Worm (Caenorhabditis elegans): ENCODE data around the gene polg-1.
A peak's percentile ranks its signal among the peaks of the same experiment; 100 is the strongest.

polg-1 gene

ce11 chrII:12222524-12222923 is 22.8 kb upstream of the polg-1 start (continued):
- TF ChIP-seq ceh-2 (tag; optimal IDR thresholded peaks at IDR 0.05) (peak; percentile 54), ceh-19 (GFP tag; optimal IDR thresholded peaks at IDR 0.05) (peak; percentile 29), tbx-2 (tag; optimal IDR thresholded peaks at IDR 0.05) (peak; percentile 80)

DNA sequence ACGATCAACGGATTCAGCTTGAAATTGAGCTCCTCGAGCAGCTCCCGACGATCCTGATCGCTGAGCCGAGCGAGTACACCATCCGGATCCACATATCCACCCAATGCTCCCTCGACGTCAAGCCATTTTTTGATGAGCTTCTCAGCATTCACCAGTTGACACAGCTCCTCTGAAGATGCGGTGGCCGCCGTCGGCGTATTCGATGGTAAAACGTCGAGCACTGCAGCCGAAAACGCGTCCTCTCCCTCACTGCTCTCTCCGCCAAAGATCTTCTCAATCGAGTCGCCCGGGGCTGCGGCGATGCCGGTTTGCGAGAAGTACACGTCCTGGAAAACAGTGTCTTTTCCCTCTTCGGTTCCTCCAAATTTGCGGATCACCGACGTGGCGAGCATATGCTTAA is 14.8 kb upstream of the polg-1 start:
- TF ChIP-seq pros-1 (tag; optimal IDR thresholded peaks at IDR 0.05), result no peak
- TF ChIP-seq sdc-2 (tag; optimal IDR thresholded peaks at IDR 0.05), result no peak
- no peak for TF ChIP-seq unc-3 (GFP tag; conservative IDR thresholded peaks at IDR 0.05)
- no peak for TF ChIP-seq unc-3 (tag; optimal IDR thresholded peaks at IDR 0.05)
- TF ChIP-seq ceh-19 (GFP tag; optimal IDR thresholded peaks at IDR 0.05), result no peak
- TF ChIP-seq che-1 (tag; optimal IDR thresholded peaks at IDR 0.05), result no peak
- TF ChIP-seq pag-3 (tag; optimal IDR thresholded peaks at IDR 0.05; ENCODE audit: borderline replicate concordance), result no peak
- TF ChIP-seq dmd-4 (tag; optimal IDR thresholded peaks at IDR 0.05; ENCODE audit: borderline replicate concordance), result no peak
- no peak for TF ChIP-seq sox-2 (GFP tag; IDR thresholded peaks at IDR 0.05)
- no peak for TF ChIP-seq elt-2 (tag; optimal IDR thresholded peaks at IDR 0.05)

ce11 chrII:12211652-12212245 is 12.0 kb upstream of the polg-1 start:
- no peak for TF ChIP-seq nhr-11 (tag; optimal IDR thresholded peaks at IDR 0.05)
- peak; percentile 3 for TF ChIP-seq sdc-2 (tag; optimal IDR thresholded peaks at IDR 0.05)

- TF ChIP-seq ref-2 (tag; optimal IDR thresholded peaks at IDR 0.05) (no peak), hlh-15 (tag; optimal IDR thresholded peaks at IDR 0.05) (no peak), sdc-2 (tag; optimal IDR thresholded peaks at IDR 0.05) (no peak), ceh-45 (GFP tag; IDR thresholded peaks at IDR 0.05) (no peak), syd-9 (tag; optimal IDR thresholded peaks at IDR 0.05) (no peak), sox-2 (GFP tag; IDR thresholded peaks at IDR 0.05) (no peak), fkh-6 (tag; optimal IDR thresholded peaks at IDR 0.05) (no peak), ceh-34 (tag; optimal IDR thresholded peaks at IDR 0.05) (no peak)
Observed at ce11 chrII:12208741-12209140, 9.0 kb upstream of the polg-1 start.

DNA sequence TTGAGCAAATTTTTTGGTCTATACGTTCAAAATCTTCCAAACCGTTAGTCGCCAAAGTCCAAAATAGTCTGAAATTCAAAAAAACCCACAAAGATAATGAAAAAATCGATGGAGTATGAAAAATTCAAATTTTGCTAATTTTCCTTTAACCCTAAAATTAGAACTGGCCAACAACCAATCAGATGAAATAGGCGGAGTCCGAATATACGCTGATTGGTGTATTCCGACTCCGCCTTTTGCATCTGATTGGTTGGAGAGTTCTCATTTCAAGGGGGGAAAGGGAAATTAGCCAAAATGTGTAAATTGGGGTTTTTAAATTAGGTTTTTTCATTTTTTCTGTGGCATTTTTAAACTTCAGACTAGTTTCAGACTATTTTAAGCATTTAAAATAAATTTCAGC is 4.9 kb upstream of the polg-1 start:
- TF ChIP-seq ceh-22 (tag; optimal IDR thresholded peaks at IDR 0.05) (no peak), nfya-1 (tag; optimal IDR thresholded peaks at IDR 0.05) (peak; percentile 91)

- no peak for TF ChIP-seq sdc-2 (tag; optimal IDR thresholded peaks at IDR 0.05)
- TF ChIP-seq hlh-30 (tag; optimal IDR thresholded peaks at IDR 0.05; ENCODE audit: insufficient read depth), result no peak
Observed at ce11 chrII:12202921-12203320, 3.2 kb upstream of the polg-1 start, which contains the start of gene aqp-12. Gene aqp-12, plus strand, starts transcription at chrII:12203221.

DNA sequence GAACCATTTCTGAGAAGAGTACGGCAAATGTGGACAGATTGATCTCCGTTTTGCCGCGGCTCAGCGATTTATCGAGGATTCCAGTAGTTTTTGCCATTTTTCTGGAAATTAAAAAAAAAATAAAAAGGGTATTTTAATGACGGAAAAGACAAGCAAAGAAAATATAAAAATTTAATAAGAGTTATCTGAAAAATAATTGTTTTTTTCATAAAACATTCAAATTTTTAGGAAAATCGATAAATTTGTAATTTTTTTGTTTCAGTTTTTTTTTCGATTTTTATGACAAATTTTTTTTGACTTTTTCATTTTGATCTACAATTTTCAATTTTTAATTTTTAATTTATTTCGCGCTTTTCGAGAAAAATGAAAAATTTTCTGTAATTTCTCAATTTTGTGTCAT is 2.5 kb upstream of the polg-1 start, which contains the start of gene trpp-5:
Gene trpp-5, minus strand, starts transcription at position 101 of the 400 bp plus-strand sequence.
- no peak for TF ChIP-seq lin-11 (tag; optimal IDR thresholded peaks at IDR 0.05)
- TF ChIP-seq unc-55 (GFP tag; optimal IDR thresholded peaks at IDR 0.05), result no peak
- TF ChIP-seq dmd-4 (tag; optimal IDR thresholded peaks at IDR 0.05; ENCODE audit: borderline replicate concordance), result no peak
- no peak for TF ChIP-seq pat-9 (tag; optimal IDR thresholded peaks at IDR 0.05)
- no peak for TF ChIP-seq elt-2 (tag; optimal IDR thresholded peaks at IDR 0.05)

ce11 chrII:12199209-12199608 is 553 bp downstream of the polg-1 start:
- TF ChIP-seq syd-9 (tag; optimal IDR thresholded peaks at IDR 0.05) (no peak), ceh-48 (tag; optimal IDR thresholded peaks at IDR 0.05) (peak; percentile 9), ceh-19 (GFP tag; optimal IDR thresholded peaks at IDR 0.05) (no peak), hlh-15 (tag; optimal IDR thresholded peaks at IDR 0.05) (no peak)

All from whole organism, late embryonic.